Fruit fly (Drosophila melanogaster) whole organism, prepupa: ENCODE measurements around the gene CG13898.

Experiments
- CG10631 ChIP-seq: fragments of 200-800 bp; sonication (Bioruptor generic); optimal IDR thresholded peaks from 2 replicates; lab custom pipeline; 2016; ENCODE audit warnings: missing biosample characterization, missing genetic modification characterization
- CG10669 ChIP-seq: fragments of 200-800 bp; sonication (Bioruptor generic); optimal IDR thresholded peaks from 3 replicates; lab custom pipeline; 2018; ENCODE audit warnings: missing biosample characterization, mild to moderate bottlenecking, missing genetic modification characterization, moderate library complexity
- CG11294 ChIP-seq: fragments of 200-800 bp; sonication (Bioruptor generic); IDR thresholded peaks from 2 replicates; pipeline ENCODE4 v1.3.6; 2022; ENCODE audit warnings: missing biosample characterization, missing genetic modification characterization
- CG15336 ChIP-seq: fragments of 200-800 bp; sonication (Bioruptor generic); IDR thresholded peaks from 2 replicates; pipeline ENCODE4 v1.3.6; 2022; ENCODE audit warnings: missing biosample characterization, missing genetic modification characterization
- CG1621 ChIP-seq: fragments of 200-800 bp; sonication (Bioruptor generic); optimal IDR thresholded peaks from 3 replicates; lab custom pipeline; 2018; ENCODE audit warnings: missing biosample characterization, mild to moderate bottlenecking, missing genetic modification characterization
- CG16779 ChIP-seq: fragments of 200-800 bp; sonication (Bioruptor generic); optimal IDR thresholded peaks from 3 replicates; lab custom pipeline; 2017; ENCODE audit warnings: missing biosample characterization, mild to moderate bottlenecking, missing genetic modification characterization
- CG3032 ChIP-seq: fragments of 200-800 bp; optimal IDR thresholded peaks from 2 replicates; lab custom pipeline; 2019; ENCODE audit warnings: missing biosample characterization, mild to moderate bottlenecking, missing genetic modification characterization, moderate library complexity
- CG32006 ChIP-seq: fragments of 200-800 bp; sonication (Bioruptor generic); optimal IDR thresholded peaks from 3 replicates; lab custom pipeline; 2017; ENCODE audit warnings: missing biosample characterization, mild to moderate bottlenecking, missing genetic modification characterization
- CG34406 ChIP-seq: fragments of 200-800 bp; sonication (Bioruptor generic); optimal IDR thresholded peaks from 3 replicates; lab custom pipeline; 2016; ENCODE audit warnings: missing biosample characterization, missing genetic modification characterization
- CG3919 ChIP-seq: fragments of 200-800 bp; sonication (Bioruptor generic); optimal IDR thresholded peaks from 3 replicates; lab custom pipeline; 2016; ENCODE audit warnings: missing biosample characterization, missing genetic modification characterization
- CG4318 ChIP-seq: fragments of 200-800 bp; sonication (Bioruptor generic); optimal IDR thresholded peaks from 3 replicates; lab custom pipeline; 2017; ENCODE audit warnings: missing biosample characterization, mild to moderate bottlenecking, missing genetic modification characterization
- CG6163 ChIP-seq: fragments of 200-800 bp; sonication (Bioruptor generic); IDR thresholded peaks from 3 replicates; pipeline ENCODE4 v1.3.6; 2022; ENCODE audit warnings: missing biosample characterization, missing genetic modification characterization
- CG6276 ChIP-seq: fragments of 200-800 bp; sonication (Bioruptor generic); optimal IDR thresholded peaks from 2 replicates; lab custom pipeline; 2017; ENCODE audit warnings: missing biosample characterization, mild to moderate bottlenecking, missing genetic modification characterization
- CG6854 ChIP-seq: fragments of 200-800 bp; sonication (Bioruptor generic); optimal IDR thresholded peaks from 2 replicates; lab custom pipeline; 2017; ENCODE audit warnings: missing biosample characterization, mild to moderate bottlenecking, missing genetic modification characterization
- CG8119 ChIP-seq: fragments of 200-800 bp; sonication (Bioruptor generic); IDR thresholded peaks from 3 replicates; pipeline ENCODE4 v1.3.6; 2022; ENCODE audit warnings: missing biosample characterization, missing genetic modification characterization
- CG8632 ChIP-seq: fragments of 200-800 bp; sonication (Bioruptor generic); optimal IDR thresholded peaks from 3 replicates; lab custom pipeline; 2016; ENCODE audit warnings: missing biosample characterization, missing genetic modification characterization
- CG9139 ChIP-seq: fragments of 200-800 bp; sonication (Bioruptor generic); optimal IDR thresholded peaks from 3 replicates; lab custom pipeline; 2017; ENCODE audit warnings: missing biosample characterization, mild to moderate bottlenecking, missing genetic modification characterization
- Eip75B ChIP-seq: fragments of 200-800 bp; sonication (Bioruptor generic); optimal IDR thresholded peaks from 3 replicates; lab custom pipeline; 2016; ENCODE audit warnings: missing biosample characterization, missing genetic modification characterization
- Eip78C ChIP-seq: fragments of 200-800 bp; sonication (Bioruptor generic); peaks from one replicate; lab custom pipeline; 2016; ENCODE audit warnings: missing biosample characterization, missing genetic modification characterization
- Eip93F ChIP-seq: fragments of 200-800 bp; sonication (Bioruptor generic); optimal IDR thresholded peaks from 2 replicates; lab custom pipeline; 2016; ENCODE audit warnings: missing biosample characterization, mild to moderate bottlenecking, missing genetic modification characterization
- Ets21C ChIP-seq: fragments of 200-800 bp; sonication (Bioruptor generic); optimal IDR thresholded peaks from 3 replicates; lab custom pipeline; 2016; ENCODE audit warnings: missing biosample characterization, missing genetic modification characterization
- Ets96B ChIP-seq: fragments of 200-800 bp; optimal IDR thresholded peaks from 2 replicates; lab custom pipeline; 2019; ENCODE audit warnings: missing biosample characterization, mild to moderate bottlenecking, missing genetic modification characterization, moderate library complexity
- Gug ChIP-seq: fragments of 200-800 bp; sonication (Bioruptor generic); IDR thresholded peaks from 2 replicates; pipeline ENCODE4 v1.3.6; 2022; ENCODE audit warnings: missing biosample characterization, missing genetic modification characterization
- Hr38 ChIP-seq: sonication (Bioruptor generic); optimal IDR thresholded peaks from 2 replicates; lab custom pipeline; 2016; ENCODE audit warnings: missing biosample characterization, missing genetic modification characterization
- Hr39 ChIP-seq: fragments of 200-800 bp; sonication (Bioruptor generic); optimal IDR thresholded peaks from 2 replicates; lab custom pipeline; 2016; ENCODE audit warnings: missing biosample characterization, missing genetic modification characterization
- Hr4 ChIP-seq: fragments of 200-800 bp; sonication (Bioruptor generic); optimal IDR thresholded peaks from 3 replicates; lab custom pipeline; 2016; ENCODE audit warnings: missing biosample characterization, missing genetic modification characterization
- Lpt ChIP-seq: fragments of 200-800 bp; sonication (Bioruptor generic); optimal IDR thresholded peaks from 3 replicates; lab custom pipeline; 2016; ENCODE audit warnings: missing biosample characterization, missing genetic modification characterization
- OdsH ChIP-seq: fragments of 200-800 bp; sonication (Bioruptor generic); optimal IDR thresholded peaks from 3 replicates; lab custom pipeline; 2016; ENCODE audit warnings: missing biosample characterization, missing genetic modification characterization
- Smox ChIP-seq: fragments of 200-800 bp; sonication (Bioruptor generic); optimal IDR thresholded peaks from 3 replicates; lab custom pipeline; 2016; ENCODE audit warnings: missing biosample characterization, missing genetic modification characterization
- Sox102F ChIP-seq: fragments of 200-800 bp; sonication (Bioruptor generic); optimal IDR thresholded peaks from 2 replicates; lab custom pipeline; 2016; ENCODE audit warnings: missing biosample characterization, mild to moderate bottlenecking, missing genetic modification characterization
- Sox14 ChIP-seq: fragments of 200-800 bp; sonication (Bioruptor generic); optimal IDR thresholded peaks from 3 replicates; lab custom pipeline; 2016; ENCODE audit warnings: missing biosample characterization, missing genetic modification characterization
- Sox15 ChIP-seq: fragments of 200-800 bp; sonication (Bioruptor generic); optimal IDR thresholded peaks from 3 replicates; lab custom pipeline; 2016; ENCODE audit warnings: missing biosample characterization, missing genetic modification characterization
- achi ChIP-seq: fragments of 200-800 bp; sonication (Bioruptor generic); optimal IDR thresholded peaks from 3 replicates; lab custom pipeline; 2016; ENCODE audit warnings: missing biosample characterization, missing genetic modification characterization
- acj6 ChIP-seq: fragments of 200-800 bp; sonication (Bioruptor generic); optimal IDR thresholded peaks from 3 replicates; lab custom pipeline; 2016; ENCODE audit warnings: missing biosample characterization, missing genetic modification characterization
- cyc ChIP-seq: fragments of 200-800 bp; sonication (Bioruptor generic); optimal IDR thresholded peaks from 3 replicates; lab custom pipeline; 2016; ENCODE audit warnings: missing biosample characterization, missing genetic modification characterization
- dsx ChIP-seq: fragments of 200-800 bp; optimal IDR thresholded peaks from 3 replicates; lab custom pipeline; 2019; ENCODE audit warnings: missing biosample characterization, mild to moderate bottlenecking, missing genetic modification characterization, moderate library complexity; ENCODE audit not compliant: poor library complexity, severe bottlenecking
- eg ChIP-seq: fragments of 200-800 bp; sonication (Bioruptor generic); IDR thresholded peaks from 3 replicates; pipeline ENCODE4 v1.3.6; 2022; ENCODE audit warnings: missing biosample characterization, missing genetic modification characterization
- esn ChIP-seq: fragments of 200-800 bp; sonication (Bioruptor generic); optimal IDR thresholded peaks from 2 replicates; lab custom pipeline; 2016; ENCODE audit warnings: missing biosample characterization, mild to moderate bottlenecking, missing genetic modification characterization, moderate library complexity
- fd59A ChIP-seq: fragments of 200-800 bp; sonication (Bioruptor generic); optimal IDR thresholded peaks from 2 replicates; lab custom pipeline; 2017; ENCODE audit warnings: missing biosample characterization, mild to moderate bottlenecking, missing genetic modification characterization, missing genetic modification reagents
- fd85E ChIP-seq: fragments of 200-800 bp; sonication (Bioruptor generic); optimal IDR thresholded peaks from 3 replicates; lab custom pipeline; 2016; ENCODE audit warnings: missing biosample characterization, missing genetic modification characterization
- lz ChIP-seq: fragments of 200-800 bp; sonication (Bioruptor generic); optimal IDR thresholded peaks from 3 replicates; lab custom pipeline; 2016; ENCODE audit warnings: missing biosample characterization, missing genetic modification characterization
- salr ChIP-seq, 2 experiments: fragments of 200-800 bp; sonication (Bioruptor generic); optimal IDR thresholded peaks; 3 replicates each; lab custom pipeline; 2016 to 2018; ENCODE audit warnings: missing biosample characterization in 2 of 2, missing genetic modification characterization in 2 of 2, mild to moderate bottlenecking in 1 of 2
- spab ChIP-seq: fragments of 200-800 bp; sonication (Bioruptor generic); optimal IDR thresholded peaks from 2 replicates; lab custom pipeline; 2017; ENCODE audit warnings: missing biosample characterization, mild to moderate bottlenecking, missing genetic modification characterization, missing genetic modification reagents
- ss ChIP-seq, 2 experiments: fragments of 200-800 bp; sonication (Bioruptor generic); optimal IDR thresholded peaks; 2 replicates in 1 of 2; 3 replicates in 1 of 2; lab custom pipeline; 2017 to 2018; ENCODE audit warnings: mild to moderate bottlenecking in 2 of 2, missing biosample characterization in 2 of 2, missing genetic modification characterization in 2 of 2, moderate library complexity in 1 of 2
- svp ChIP-seq: fragments of 200-800 bp; sonication (Bioruptor generic); peaks from one replicate; lab custom pipeline; 2016; ENCODE audit warnings: missing biosample characterization, missing genetic modification characterization
- topi ChIP-seq: fragments of 200-800 bp; sonication (Bioruptor generic); optimal IDR thresholded peaks from 3 replicates; lab custom pipeline; 2016; ENCODE audit warnings: missing biosample characterization, missing genetic modification characterization
- vri ChIP-seq: fragments of 200-800 bp; sonication (Bioruptor generic); optimal IDR thresholded peaks from 3 replicates; lab custom pipeline; 2016; ENCODE audit warnings: missing biosample characterization, mild to moderate bottlenecking, missing genetic modification characterization

The CG13898 gene

dm6 chr3L:766884-767283 lies 37.0 kb downstream of the CG13898 start (continued):
- TF ChIP-seq CG3919 (GFP tag; lab: Kevin White, UChicago) (peak; percentile 34), fd85E (GFP tag; lab: Kevin White, UChicago) (no peak), CG10669 (GFP tag; lab: Kevin White, UChicago) (peak; percentile 48), OdsH (GFP tag; lab: Kevin White, UChicago) (peak; percentile 17), vri (GFP tag; lab: Kevin White, UChicago) (no peak), CG3032 (tag; lab: Kevin White, UChicago) (peak; percentile 34), CG4318 (GFP tag; lab: Kevin White, UChicago) (peak; percentile 11)

dm6 chr3L:766293-766664 lies 37.6 kb downstream of the CG13898 start:
- TF ChIP-seq CG9139 (GFP tag; lab: Kevin White, UChicago), result no peak
- peak; percentile 43 for TF ChIP-seq CG1621 (tag; lab: Kevin White, UChicago)
- TF ChIP-seq vri (GFP tag; lab: Kevin White, UChicago), result no peak
- TF ChIP-seq esn (GFP tag; lab: Kevin White, UChicago), result no peak
- TF ChIP-seq CG10631 (GFP tag; lab: Kevin White, UChicago), result peak; percentile 38
- no peak for TF ChIP-seq CG6854 (GFP tag; lab: Kevin White, UChicago)
- TF ChIP-seq cyc (GFP tag; lab: Kevin White, UChicago), result no peak
- TF ChIP-seq CG6163 (GFP tag; lab: Robert Waterston, UW), result peak; percentile 78
- TF ChIP-seq Ets21C, result no peak
- TF ChIP-seq CG11294 (GFP tag; lab: Robert Waterston, UW), result peak; percentile 56
- TF ChIP-seq Hr38 (GFP tag; lab: Kevin White, UChicago), result no peak
- TF ChIP-seq achi (GFP tag; lab: Kevin White, UChicago), result peak; percentile 45
- peak; percentile 42 for TF ChIP-seq Hr4
- peak; percentile 44 for TF ChIP-seq CG10669 (GFP tag; lab: Kevin White, UChicago)
- TF ChIP-seq CG34406 (GFP tag; lab: Kevin White, UChicago), result peak; percentile 32
- no peak for TF ChIP-seq Eip93F (GFP tag; lab: Kevin White, UChicago)
- TF ChIP-seq Eip75B, result no peak
- peak; percentile 44 for TF ChIP-seq Sox15 (GFP tag; lab: Kevin White, UChicago)
- peak; percentile 60 for TF ChIP-seq CG8119 (GFP tag; lab: Robert Waterston, UW)
- TF ChIP-seq Eip78C (GFP tag; lab: Kevin White, UChicago), result no peak
- peak; percentile 57 for TF ChIP-seq OdsH (GFP tag; lab: Kevin White, UChicago)
- TF ChIP-seq Lpt (GFP tag; lab: Kevin White, UChicago), result no peak
- TF ChIP-seq Smox (GFP tag; lab: Kevin White, UChicago), result no peak
- TF ChIP-seq topi (GFP tag; lab: Kevin White, UChicago), result peak; percentile 25
- peak; percentile 68 for TF ChIP-seq CG32006 (GFP tag; lab: Kevin White, UChicago)
- TF ChIP-seq acj6 (GFP tag; lab: Kevin White, UChicago), result peak; percentile 42
- TF ChIP-seq svp (GFP tag; lab: Kevin White, UChicago), result peak; percentile 88
- TF ChIP-seq salr (GFP tag; optimal IDR thresholded peaks at IDR 0.05; lab: Kevin White, UChicago), result peak in 1 of 2 experiments; percentile 40
- no peak for TF ChIP-seq lz (GFP tag; lab: Kevin White, UChicago)
- peak; percentile 75 for TF ChIP-seq Ets96B (tag; lab: Kevin White, UChicago)
- peak; percentile 49 for TF ChIP-seq Gug (GFP tag; lab: Robert Waterston, UW)
- TF ChIP-seq Sox14 (GFP tag; lab: Kevin White, UChicago), result no peak
- TF ChIP-seq fd59A (GFP tag; lab: Kevin White, UChicago), result peak; percentile 33
- TF ChIP-seq CG3919 (GFP tag; lab: Kevin White, UChicago), result peak; percentile 32
- TF ChIP-seq spab, result peak; percentile 42
- peak; percentile 8 for TF ChIP-seq Sox102F (GFP tag; lab: Kevin White, UChicago)
- peak; percentile 55; the same call in 1 of the 2 replicates for TF ChIP-seq CG15336 (GFP tag; lab: Robert Waterston, UW)
- TF ChIP-seq eg, result peak; percentile 59; the same call in 2 of the 3 replicates
- TF ChIP-seq CG4318 (GFP tag; lab: Kevin White, UChicago), result peak; percentile 64
- TF ChIP-seq CG3032 (tag; lab: Kevin White, UChicago), result peak; percentile 65
- peak; percentile 10 to 11 for TF ChIP-seq ss (GFP tag; optimal IDR thresholded peaks at IDR 0.05; lab: Kevin White, UChicago)
- peak; percentile 34 for TF ChIP-seq dsx (GFP tag; lab: Kevin White, UChicago)
- TF ChIP-seq CG8632 (GFP tag; lab: Kevin White, UChicago), result peak; percentile 50
- TF ChIP-seq CG16779, result no peak
- no peak for TF ChIP-seq CG6276 (GFP tag; lab: Kevin White, UChicago)
- no peak for TF ChIP-seq Hr39 (GFP tag; lab: Kevin White, UChicago)
